Fruit fly (Drosophila melanogaster) S2 (cell line): ENCODE data around the gene dnt.

Source experiments
- CG8478 ChIP-seq: fragments of >200 bp; optimal IDR thresholded peaks from 2 replicates; lab custom pipeline; 2018
- CTCF ChIP-seq, 2 experiments: fragments of >200 bp; optimal IDR thresholded peaks; 2 replicates each; lab custom pipeline; 2018

- TF ChIP-seq CTCF (optimal IDR thresholded peaks at IDR 0.05; lab: Kevin White, UChicago): no peak
- TF ChIP-seq CG8478 (lab: Kevin White, UChicago): no peak
Observed at dm6 chr2L:19322744-19323143, 40.3 kb downstream of the dnt start.
